Fruit fly (Drosophila melanogaster): ENCODE measurements around the gene Mcm10.

- TF ChIP-seq cyc (GFP tag; optimal IDR thresholded peaks at IDR 0.05) = no peak
- TF ChIP-seq achi (GFP tag; optimal IDR thresholded peaks at IDR 0.05) = no peak
Measured at dm6 chr2L:21218912-21219246, 39.1 kb downstream of the Mcm10 start.

Data from whole organism, prepupa.